Worm (Caenorhabditis elegans): ENCODE data around the gene ins-6.

Gene ins-6

ce11 chrII:6000136-6000535 is at the start of gene ins-6:
TSS of gene ins-6 (plus strand) at chrII:6000436.
- TF ChIP-seq ceh-83 (GFP tag; optimal IDR thresholded peaks at IDR 0.05) (no peak), nhr-76 (tag; optimal IDR thresholded peaks at IDR 0.05) (no peak), lin-13 (tag; optimal IDR thresholded peaks at IDR 0.05) (no peak), ceh-39 (tag; optimal IDR thresholded peaks at IDR 0.05) (no peak), hlh-1 (tag; optimal IDR thresholded peaks at IDR 0.05) (no peak), M03D4.4 (tag; optimal IDR thresholded peaks at IDR 0.05) (no peak), nhr-12 (tag; optimal IDR thresholded peaks at IDR 0.05) (no peak), snpc-4 (tag; optimal IDR thresholded peaks at IDR 0.05) (no peak), nhr-28 (tag; optimal IDR thresholded peaks at IDR 0.05) (no peak)

ce11 chrII:5950657-5951056 is 49.6 kb upstream of the ins-6 start:
- no peak for TF ChIP-seq M03D4.4 (tag; optimal IDR thresholded peaks at IDR 0.05)
- peak; percentile 79 for TF ChIP-seq ces-1 (GFP tag; optimal IDR thresholded peaks at IDR 0.05)
- TF ChIP-seq unc-120 (tag; optimal IDR thresholded peaks at IDR 0.05; ENCODE audit: poor library complexity, severe bottlenecking), result no peak
- TF ChIP-seq elt-3 (tag; optimal IDR thresholded peaks at IDR 0.05), result no peak
- no peak for TF ChIP-seq mep-1 (tag; optimal IDR thresholded peaks at IDR 0.05)

- TF ChIP-seq mls-2 (tag; optimal IDR thresholded peaks at IDR 0.05) (no peak), flh-1 (GFP tag; optimal IDR thresholded peaks at IDR 0.05) (no peak), M03D4.4 (tag; optimal IDR thresholded peaks at IDR 0.05) (no peak), ceh-83 (GFP tag; optimal IDR thresholded peaks at IDR 0.05) (no peak), nhr-28 (tag; optimal IDR thresholded peaks at IDR 0.05) (no peak)
These were observed 48.5 kb upstream of the ins-6 start for ce11 chrII:5951745-5952144.

- TF ChIP-seq ham-2 (GFP tag; optimal IDR thresholded peaks at IDR 0.05) (no peak), nhr-28 (tag; optimal IDR thresholded peaks at IDR 0.05) (no peak), snpc-4 (tag; optimal IDR thresholded peaks at IDR 0.05) (no peak), bed-3 (GFP tag; optimal IDR thresholded peaks at IDR 0.05) (no peak), elt-3 (tag; optimal IDR thresholded peaks at IDR 0.05) (no peak), tbx-8 (GFP tag; optimal IDR thresholded peaks at IDR 0.05) (no peak), ceh-39 (tag; optimal IDR thresholded peaks at IDR 0.05) (no peak), lin-32 (GFP tag; optimal IDR thresholded peaks at IDR 0.05) (no peak), mab-5 (tag; optimal IDR thresholded peaks at IDR 0.05) (no peak), cnd-1 (tag; optimal IDR thresholded peaks at IDR 0.05) (no peak), mep-1 (tag; optimal IDR thresholded peaks at IDR 0.05) (no peak), M03D4.4 (tag; optimal IDR thresholded peaks at IDR 0.05) (no peak), ces-1 (GFP tag; optimal IDR thresholded peaks at IDR 0.05) (no peak), unc-62 (GFP tag; optimal IDR thresholded peaks at IDR 0.05) (no peak)
These were observed 48.0 kb upstream of the ins-6 start for ce11 chrII:5952214-5952613.

ce11 chrII:5955638-5956167 is 44.5 kb upstream of the ins-6 start:
- TF ChIP-seq mep-1 (tag; optimal IDR thresholded peaks at IDR 0.05) (no peak), unc-62 (GFP tag; optimal IDR thresholded peaks at IDR 0.05) (peak; percentile 86), lin-13 (tag; optimal IDR thresholded peaks at IDR 0.05) (no peak)

ce11 chrII:5956583-5956982 is 43.7 kb upstream of the ins-6 start, which contains the start of gene casy-1:
TSS of gene casy-1 (minus strand) at chrII:5956683.
- no peak for TF ChIP-seq ztf-11 (tag; optimal IDR thresholded peaks at IDR 0.05)
- no peak for TF ChIP-seq ces-1 (GFP tag; optimal IDR thresholded peaks at IDR 0.05)
- no peak for TF ChIP-seq tbx-8 (GFP tag; optimal IDR thresholded peaks at IDR 0.05)
- TF ChIP-seq sem-2 (GFP tag; optimal IDR thresholded peaks at IDR 0.05), result no peak
- no peak for TF ChIP-seq cnd-1 (tag; optimal IDR thresholded peaks at IDR 0.05)
- TF ChIP-seq ceh-43 (GFP tag; optimal IDR thresholded peaks at IDR 0.05), result no peak
- no peak for TF ChIP-seq M03D4.4 (tag; optimal IDR thresholded peaks at IDR 0.05)
- no peak for TF ChIP-seq nhr-237 (tag; optimal IDR thresholded peaks at IDR 0.05)
- TF ChIP-seq flh-1 (GFP tag; optimal IDR thresholded peaks at IDR 0.05), result no peak
- TF ChIP-seq pha-4 (tag; optimal IDR thresholded peaks at IDR 0.05), result no peak
- TF ChIP-seq unc-39 (tag; optimal IDR thresholded peaks at IDR 0.05), result no peak
- no peak for TF ChIP-seq snpc-4 (tag; optimal IDR thresholded peaks at IDR 0.05)
- no peak for TF ChIP-seq unc-120 (tag; optimal IDR thresholded peaks at IDR 0.05; ENCODE audit: poor library complexity, severe bottlenecking)
- TF ChIP-seq lin-32 (GFP tag; optimal IDR thresholded peaks at IDR 0.05), result no peak
